Worm (Caenorhabditis elegans) whole organism, L1 larva: ENCODE data around the gene ire-1.
A peak's percentile ranks its signal among the peaks of the same experiment; 100 is the strongest.

ENCODE experiments used
- C04F5.9 ChIP-seq: sonication (generic microtip); optimal IDR thresholded peaks from 2 replicates; lab custom pipeline; 2016; ENCODE audit warnings: missing genetic modification characterization, missing compliant biosample characterization
- C34B4.2 ChIP-seq: sonication (generic microtip); optimal IDR thresholded peaks from 2 replicates; lab custom pipeline; 2017; ENCODE audit warnings: mild to moderate bottlenecking, missing genetic modification characterization, missing compliant biosample characterization
- F16B12.6 ChIP-seq: fragments of 150-350 bp; optimal IDR thresholded peaks from 2 replicates; lab custom pipeline; 2014; ENCODE audit warnings: missing biosample characterization, missing genetic modification characterization
- Y116A8C.19 ChIP-seq: sonication (generic microtip); optimal IDR thresholded peaks from 2 replicates; lab custom pipeline; 2016; ENCODE audit warnings: missing compliant biosample characterization, missing genetic modification characterization, borderline replicate concordance
- aha-1 ChIP-seq: fragments of 150-350 bp; optimal IDR thresholded peaks from 2 replicates; lab custom pipeline; 2014; ENCODE audit warnings: missing biosample characterization, missing genetic modification characterization
- aly-2 ChIP-seq: fragments of 150-350 bp; optimal IDR thresholded peaks from 2 replicates; lab custom pipeline; 2014; ENCODE audit warnings: missing biosample characterization, missing genetic modification characterization
- blmp-1 ChIP-seq: fragments of 150-350 bp; optimal IDR thresholded peaks from 2 replicates; lab custom pipeline; 2014; ENCODE audit warnings: missing biosample characterization, missing genetic modification characterization
- ceh-82 ChIP-seq, 3 experiments: fragments of 150-350 bp in 1 of 3; sonication (generic microtip) in 2 of 3; optimal IDR thresholded peaks; 2 replicates each; lab custom pipeline; 2014 to 2017; ENCODE audit warnings: missing biosample characterization in 3 of 3, missing genetic modification characterization in 3 of 3
- ceh-90 ChIP-seq: sonication (generic microtip); optimal IDR thresholded peaks from 2 replicates; lab custom pipeline; 2016; ENCODE audit warnings: missing genetic modification characterization, missing compliant biosample characterization
- dpl-1 ChIP-seq, 3 experiments: fragments of 150-350 bp in 2 of 3; sonication (generic microtip) in 1 of 3; optimal IDR thresholded peaks; 2 replicates each; lab custom pipeline; 2014 to 2017; ENCODE audit warnings: missing biosample characterization in 3 of 3, missing genetic modification characterization in 3 of 3, missing genetic modification reagents in 3 of 3
- dsc-1 ChIP-seq: sonication (generic microtip); optimal IDR thresholded peaks from 2 replicates; lab custom pipeline; 2016; ENCODE audit warnings: mild to moderate bottlenecking, missing genetic modification characterization, missing compliant biosample characterization
- efl-1 ChIP-seq, 4 experiments: fragments of 150-350 bp; optimal IDR thresholded peaks in 3 of 4; peaks in 1 of 4; 1 replicate in 1 of 4; 2 replicates in 3 of 4; lab custom pipeline; 2014; ENCODE audit warnings: missing biosample characterization in 2 of 4, missing genetic modification characterization in 2 of 4, missing genetic modification reagents in 2 of 4
- egl-27 ChIP-seq, 2 experiments: fragments of 150-350 bp in 1 of 2; sonication (generic microtip); optimal IDR thresholded peaks; 3 replicates each; lab custom pipeline; 2017 to 2018; ENCODE audit warnings: missing biosample characterization in 2 of 2, missing genetic modification characterization in 2 of 2, missing genetic modification reagents in 2 of 2
- elt-2 ChIP-seq: sonication (generic microtip); optimal IDR thresholded peaks from 2 replicates; lab custom pipeline; 2016; ENCODE audit warnings: missing genetic modification characterization, mild to moderate bottlenecking, inconsistent platforms, missing compliant biosample characterization, missing genetic modification reagents
- ets-5 ChIP-seq: fragments of 200-800 bp; sonication (Bioruptor generic); IDR thresholded peaks from 2 replicates; pipeline ENCODE4 v1.3.6; 2022; ENCODE audit warnings: missing genetic modification characterization, missing compliant biosample characterization
- fkh-10 ChIP-seq: sonication (generic microtip); optimal IDR thresholded peaks from 2 replicates; lab custom pipeline; 2017; ENCODE audit warnings: missing biosample characterization, missing genetic modification reagents, missing genetic modification characterization
- fkh-8 ChIP-seq: sonication (generic microtip); optimal IDR thresholded peaks from 2 replicates; lab custom pipeline; 2016; ENCODE audit warnings: mild to moderate bottlenecking, missing genetic modification characterization, missing compliant biosample characterization
- fos-1 ChIP-seq: fragments of 150-350 bp; optimal IDR thresholded peaks from 2 replicates; lab custom pipeline; 2014; ENCODE audit warnings: missing biosample characterization, missing genetic modification characterization
- grh-1 ChIP-seq: fragments of 200-800 bp; sonication (Bioruptor generic); IDR thresholded peaks from 2 replicates; pipeline ENCODE4 v1.3.6; 2022; ENCODE audit warnings: missing genetic modification reagents, missing genetic modification characterization, missing compliant biosample characterization
- hpl-2 ChIP-seq: fragments of 150-350 bp; optimal IDR thresholded peaks from 2 replicates; lab custom pipeline; 2014; ENCODE audit warnings: missing biosample characterization, missing genetic modification reagents, missing genetic modification characterization
- lin-13 ChIP-seq: fragments of 150-350 bp; optimal IDR thresholded peaks from 2 replicates; lab custom pipeline; 2014; ENCODE audit warnings: missing biosample characterization, missing genetic modification reagents, missing genetic modification characterization
- lin-14 ChIP-seq: fragments of 200-800 bp; sonication (Bioruptor generic); optimal IDR thresholded peaks from 2 replicates; lab custom pipeline; 2018; ENCODE audit warnings: mild to moderate bottlenecking, missing genetic modification characterization, moderate library complexity, missing compliant biosample characterization
- lin-39 ChIP-seq: fragments of 150-350 bp; optimal IDR thresholded peaks from 2 replicates; lab custom pipeline; 2014; ENCODE audit warnings: missing biosample characterization, missing genetic modification reagents, missing genetic modification characterization
- mef-2 ChIP-seq: fragments of 150-350 bp; optimal IDR thresholded peaks from 2 replicates; lab custom pipeline; 2014; ENCODE audit warnings: missing biosample characterization, missing genetic modification characterization
- nhr-11 ChIP-seq: fragments of 150-350 bp; optimal IDR thresholded peaks from 2 replicates; lab custom pipeline; 2014; ENCODE audit warnings: missing biosample characterization, missing genetic modification characterization
- nhr-19 ChIP-seq: fragments of 200-800 bp; sonication (Bioruptor generic); conservative IDR thresholded peaks from 2 replicates; pipeline ENCODE4 v1.3.6; 2022; ENCODE audit warnings: missing genetic modification characterization, missing compliant biosample characterization
- nhr-20 ChIP-seq: sonication (generic microtip); optimal IDR thresholded peaks from 2 replicates; lab custom pipeline; 2016; ENCODE audit warnings: mild to moderate bottlenecking, missing genetic modification characterization, missing compliant biosample characterization
- nhr-28 ChIP-seq: fragments of 150-350 bp; optimal IDR thresholded peaks from 2 replicates; lab custom pipeline; 2014; ENCODE audit warnings: missing biosample characterization, missing genetic modification characterization
- nhr-47 ChIP-seq: sonication (generic microtip); optimal IDR thresholded peaks from 2 replicates; lab custom pipeline; 2016; ENCODE audit warnings: mild to moderate bottlenecking, missing genetic modification characterization, moderate library complexity, missing compliant biosample characterization
- nhr-71 ChIP-seq: sonication (generic microtip); optimal IDR thresholded peaks from 2 replicates; lab custom pipeline; 2016; ENCODE audit warnings: mild to moderate bottlenecking, missing genetic modification characterization, moderate library complexity, missing compliant biosample characterization
- nhr-77 ChIP-seq: fragments of 150-350 bp; optimal IDR thresholded peaks from 2 replicates; lab custom pipeline; 2014; ENCODE audit warnings: missing biosample characterization, missing genetic modification characterization
- nhr-84 ChIP-seq: sonication (generic microtip); optimal IDR thresholded peaks from 2 replicates; lab custom pipeline; 2017; ENCODE audit warnings: missing biosample characterization, missing genetic modification characterization
- nhr-85 ChIP-seq: sonication (generic microtip); peaks from one replicate; lab custom pipeline; 2016; ENCODE audit warnings: missing genetic modification characterization, inconsistent platforms, missing compliant biosample characterization
- pag-3 ChIP-seq: sonication (generic microtip); optimal IDR thresholded peaks from 2 replicates; lab custom pipeline; 2017; ENCODE audit warnings: missing genetic modification characterization, mild to moderate bottlenecking, missing compliant biosample characterization, antibody characterized with exemption, borderline replicate concordance; ENCODE audit not compliant: insufficient read depth
- pax-3 ChIP-seq: fragments of 200-800 bp; sonication (Bioruptor generic); optimal IDR thresholded peaks from 2 replicates; lab custom pipeline; 2018; ENCODE audit warnings: mild to moderate bottlenecking, missing genetic modification characterization, moderate library complexity, missing compliant biosample characterization
- snu-23 ChIP-seq: sonication (generic microtip); optimal IDR thresholded peaks from 2 replicates; lab custom pipeline; 2016; ENCODE audit warnings: missing genetic modification characterization, missing compliant biosample characterization
- sox-4 ChIP-seq: sonication (generic microtip); optimal IDR thresholded peaks from 2 replicates; lab custom pipeline; 2016; ENCODE audit warnings: missing genetic modification characterization, missing compliant biosample characterization
- sptf-1 ChIP-seq: fragments of 150-350 bp; optimal IDR thresholded peaks from 2 replicates; lab custom pipeline; 2014; ENCODE audit warnings: missing biosample characterization, missing genetic modification characterization
- tlp-1 ChIP-seq: fragments of 150-350 bp; optimal IDR thresholded peaks from 2 replicates; lab custom pipeline; 2014; ENCODE audit warnings: missing biosample characterization, missing genetic modification characterization
- unc-30 ChIP-seq: sonication (generic microtip); optimal IDR thresholded peaks from 2 replicates; lab custom pipeline; 2017; ENCODE audit warnings: missing biosample characterization, missing genetic modification characterization
- unc-62 ChIP-seq: fragments of 150-350 bp; optimal IDR thresholded peaks from 2 replicates; lab custom pipeline; 2014; ENCODE audit warnings: missing biosample characterization, missing genetic modification reagents, missing genetic modification characterization
- unc-86 ChIP-seq: sonication (generic microtip); optimal IDR thresholded peaks from 2 replicates; lab custom pipeline; 2016; ENCODE audit warnings: missing genetic modification characterization, missing compliant biosample characterization
- unc-98 ChIP-seq: fragments of 200-800 bp; sonication (Bioruptor generic); IDR thresholded peaks from 2 replicates; pipeline ENCODE4 v1.3.6; 2022; ENCODE audit warnings: missing genetic modification characterization, missing compliant biosample characterization
- xbp-1 ChIP-seq: sonication (generic microtip); optimal IDR thresholded peaks from 2 replicates; lab custom pipeline; 2016; ENCODE audit warnings: missing genetic modification characterization, missing compliant biosample characterization
- zag-1 ChIP-seq: fragments of 150-350 bp; optimal IDR thresholded peaks from 2 replicates; lab custom pipeline; 2014; ENCODE audit warnings: missing biosample characterization, missing genetic modification characterization

The ire-1 gene

DNA sequence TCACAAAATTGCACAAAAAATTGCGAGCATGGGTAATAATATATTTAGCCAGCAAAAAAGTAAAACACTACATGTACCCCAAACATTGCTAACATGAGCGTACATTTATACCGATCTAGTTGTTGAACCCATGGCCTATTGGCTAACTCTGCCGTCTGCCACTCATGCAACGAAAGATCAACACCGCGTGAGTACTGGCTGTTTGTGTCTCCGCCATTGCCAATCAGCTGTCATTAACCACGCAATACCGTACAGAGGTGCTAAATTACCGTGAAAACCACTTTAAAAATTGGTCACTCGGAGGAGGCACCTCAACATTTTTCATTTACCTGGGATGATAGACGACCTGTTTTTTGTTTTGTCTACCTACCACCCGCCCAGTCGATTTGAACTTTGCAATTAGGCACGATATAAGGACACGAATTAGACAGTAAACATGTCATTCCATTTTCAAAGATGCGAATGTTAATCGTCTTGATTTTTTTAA lies 49.3 kb downstream of the ire-1 start, which contains the start of gene K02C4.2 (continued):
- no peak for TF ChIP-seq ceh-90 (tag; lab: Kevin White, UChicago)
- peak in 1 of 2 experiments; percentile 23 for TF ChIP-seq egl-27 (tag; optimal IDR thresholded peaks at IDR 0.05; lab: Kevin White, UChicago)
- peak; percentile 56 for TF ChIP-seq hpl-2 (GFP tag; lab: Kevin White, UChicago)
- no peak for TF ChIP-seq nhr-11
- TF ChIP-seq Y116A8C.19 (tag; lab: Kevin White, UChicago): no peak
- no peak for TF ChIP-seq unc-98 (GFP tag; lab: Robert Waterston, UW)
- peak; percentile 69 for TF ChIP-seq lin-13 (GFP tag; lab: Kevin White, UChicago)
- peak; percentile 28 to 62 (median 60) for TF ChIP-seq dpl-1 (GFP tag; optimal IDR thresholded peaks at IDR 0.05; lab: Kevin White, UChicago)
- TF ChIP-seq nhr-84 (tag; lab: Kevin White, UChicago): no peak
- TF ChIP-seq sptf-1 (tag; lab: Kevin White, UChicago): no peak
- no peak for TF ChIP-seq blmp-1
- no peak for TF ChIP-seq unc-30
- peak; percentile 84 for TF ChIP-seq pag-3
- TF ChIP-seq xbp-1: peak; percentile 56
- TF ChIP-seq zag-1 (tag; lab: Kevin White, UChicago): no peak
- TF ChIP-seq nhr-71: peak; percentile 83
- TF ChIP-seq nhr-85 (tag; lab: Kevin White, UChicago): peak; percentile 84
- TF ChIP-seq unc-62: no peak
- TF ChIP-seq C34B4.2: no peak
- TF ChIP-seq nhr-47 (tag; lab: Kevin White, UChicago): peak; percentile 75
- no peak for TF ChIP-seq C04F5.9 (tag; lab: Kevin White, UChicago)
- peak; percentile 66 for TF ChIP-seq efl-1 (optimal IDR thresholded peaks at IDR 0.05; lab: Kevin White, UChicago)
- TF ChIP-seq efl-1 (GFP tag; optimal IDR thresholded peaks at IDR 0.05 in 1 of 2; lab: Kevin White, UChicago): peak; percentile 55 to 97
- TF ChIP-seq sox-4 (tag; lab: Kevin White, UChicago): no peak
- no peak for TF ChIP-seq tlp-1
- no peak for TF ChIP-seq mef-2 (tag; lab: Kevin White, UChicago)
- TF ChIP-seq unc-86: no peak
- peak; percentile 47 for TF ChIP-seq fkh-8
- peak; percentile 52 for TF ChIP-seq dsc-1 (tag; lab: Kevin White, UChicago)
- peak; percentile 29 for TF ChIP-seq F16B12.6
- TF ChIP-seq elt-2: peak; percentile 59
- peak; percentile 18 for TF ChIP-seq lin-39 (tag; lab: Kevin White, UChicago)
- peak; percentile 71 for TF ChIP-seq nhr-19 (GFP tag; lab: Robert Waterston, UW)
- peak; percentile 86 for TF ChIP-seq snu-23
- TF ChIP-seq ets-5 (GFP tag; lab: Robert Waterston, UW): no peak
- TF ChIP-seq nhr-20 (tag; lab: Kevin White, UChicago): peak; percentile 83
- peak; percentile 41 for TF ChIP-seq fos-1 (tag; lab: Kevin White, UChicago)
- no peak for TF ChIP-seq grh-1 (GFP tag; lab: Robert Waterston, UW)
- peak; percentile 78 for TF ChIP-seq lin-14
- no peak for TF ChIP-seq nhr-28 (tag; lab: Kevin White, UChicago)
- peak; percentile 75 for TF ChIP-seq nhr-77 (tag; lab: Kevin White, UChicago)
- no peak for TF ChIP-seq pax-3 (tag; lab: Kevin White, UChicago)
- TF ChIP-seq fkh-10 (GFP tag; lab: Kevin White, UChicago): no peak
- peak; percentile 64 for TF ChIP-seq aly-2
- peak in 2 of 3 experiments; percentile 26 to 60 for TF ChIP-seq ceh-82 (tag; optimal IDR thresholded peaks at IDR 0.05; lab: Kevin White, UChicago)
- TF ChIP-seq, all 84 proteins: peak for 47

DNA sequence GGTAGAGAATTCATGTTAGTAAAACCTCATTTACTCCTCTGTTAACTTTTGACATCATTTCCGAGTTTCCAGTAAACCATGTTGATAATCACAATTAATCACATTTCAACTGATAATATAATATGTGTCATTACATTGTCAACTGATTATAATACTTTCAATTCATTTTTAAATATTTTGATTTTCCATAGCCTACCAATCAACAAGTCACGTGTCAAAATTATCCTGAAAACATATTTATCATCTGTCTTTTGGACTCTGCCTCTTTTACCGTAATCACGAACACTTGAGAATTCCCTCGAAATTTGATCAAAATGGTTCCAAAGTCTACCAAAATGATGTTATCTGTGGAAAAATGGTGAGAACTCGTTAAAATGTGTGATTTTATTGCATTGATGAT lies 50.7 kb downstream of the ire-1 start:
- TF ChIP-seq efl-1 (optimal IDR thresholded peaks at IDR 0.05; lab: Kevin White, UChicago) (no peak), efl-1 (GFP tag; optimal IDR thresholded peaks at IDR 0.05 in 1 of 2; lab: Kevin White, UChicago) (peak in 1 of 2 experiments; percentile 60), aha-1 (tag; lab: Kevin White, UChicago) (no peak), elt-2 (peak; percentile 30)
